Fruit fly (Drosophila melanogaster) whole organism, embryonic: ENCODE results near the gene Grip84.

Source experiments
- BtbVII ChIP-seq: fragments of 200-800 bp; sonication (Bioruptor generic); optimal IDR thresholded peaks from 3 replicates; lab custom pipeline; 2017; ENCODE audit warnings: missing biosample characterization, mild to moderate bottlenecking, missing genetic modification characterization
- CG10147 ChIP-seq: fragments of 200-800 bp; sonication (Bioruptor generic); optimal IDR thresholded peaks from 2 replicates; lab custom pipeline; 2019; ENCODE audit warnings: missing biosample characterization, mild to moderate bottlenecking, missing genetic modification characterization, moderate library complexity
- CG1024 ChIP-seq: fragments of 200-800 bp; sonication (Bioruptor generic); IDR thresholded peaks from 2 replicates; pipeline ENCODE4 v1.3.6; 2022; ENCODE audit warnings: missing biosample characterization, missing genetic modification characterization
- CG11085 ChIP-seq: fragments of 200-800 bp; sonication (Bioruptor generic); IDR thresholded peaks from 2 replicates; pipeline ENCODE4 v1.3.6; 2022; ENCODE audit warnings: missing biosample characterization, missing genetic modification characterization
- CG11093 ChIP-seq: fragments of 200-800 bp; sonication (Bioruptor generic); IDR thresholded peaks from 3 replicates; pipeline ENCODE4 v1.3.6; 2022; ENCODE audit warnings: missing biosample characterization, missing genetic modification characterization
- CG12155 ChIP-seq: fragments of 200-800 bp; sonication (Bioruptor generic); optimal IDR thresholded peaks from 3 replicates; lab custom pipeline; 2016; ENCODE audit warnings: missing biosample characterization, missing genetic modification characterization
- CG12299 ChIP-seq: fragments of 200-800 bp; sonication (Bioruptor generic); optimal IDR thresholded peaks from 2 replicates; lab custom pipeline; 2018; ENCODE audit warnings: missing biosample characterization, mild to moderate bottlenecking, missing genetic modification characterization
- CG13894 ChIP-seq: fragments of 200-800 bp; sonication (Bioruptor generic); optimal IDR thresholded peaks from 3 replicates; lab custom pipeline; 2018; ENCODE audit warnings: missing biosample characterization, mild to moderate bottlenecking, missing genetic modification characterization, moderate library complexity
- CG14050 ChIP-seq: fragments of 200-800 bp; sonication (Bioruptor generic); IDR thresholded peaks from 3 replicates; pipeline ENCODE4 v1.3.6; 2022; ENCODE audit warnings: missing biosample characterization, missing genetic modification characterization
- CG18476 ChIP-seq: fragments of 200-800 bp; sonication (Bioruptor generic); optimal IDR thresholded peaks from 2 replicates; lab custom pipeline; 2016; ENCODE audit warnings: missing biosample characterization, mild to moderate bottlenecking, missing genetic modification characterization
- CG18599 ChIP-seq: fragments of 200-800 bp; sonication (Bioruptor generic); optimal IDR thresholded peaks from 3 replicates; lab custom pipeline; 2017; ENCODE audit warnings: missing biosample characterization, missing genetic modification characterization, mild to moderate bottlenecking, moderate library complexity, missing genetic modification reagents
- CG2712 ChIP-seq: fragments of 200-800 bp; optimal IDR thresholded peaks from 3 replicates; lab custom pipeline; 2019; ENCODE audit warnings: missing biosample characterization, mild to moderate bottlenecking, missing genetic modification characterization, moderate library complexity
- CG32772 ChIP-seq: fragments of 200-800 bp; sonication (Bioruptor generic); IDR thresholded peaks from 2 replicates; pipeline ENCODE4 v1.3.6; 2022; ENCODE audit warnings: missing biosample characterization, missing genetic modification characterization
- CG34422 ChIP-seq: fragments of 200-800 bp; sonication (Bioruptor generic); IDR thresholded peaks from 3 replicates; pipeline ENCODE4 v1.3.6; 2022; ENCODE audit warnings: missing biosample characterization, missing genetic modification characterization
- CG3995 ChIP-seq: fragments of 200-800 bp; sonication (Bioruptor generic); optimal IDR thresholded peaks from 3 replicates; lab custom pipeline; 2016; ENCODE audit warnings: missing biosample characterization, missing genetic modification characterization
- CG4404 ChIP-seq: fragments of 200-800 bp; sonication (Bioruptor generic); IDR thresholded peaks from 2 replicates; pipeline ENCODE4 v1.3.6; 2022; ENCODE audit warnings: missing biosample characterization, missing genetic modification characterization
- CG4707 ChIP-seq: fragments of 200-800 bp; sonication (Bioruptor generic); optimal IDR thresholded peaks from 2 replicates; lab custom pipeline; 2018; ENCODE audit warnings: missing biosample characterization, mild to moderate bottlenecking, missing genetic modification characterization, moderate library complexity
- CG6654 ChIP-seq: fragments of 200-800 bp; sonication (Bioruptor generic); optimal IDR thresholded peaks from 2 replicates; lab custom pipeline; 2017; ENCODE audit warnings: missing biosample characterization, mild to moderate bottlenecking, missing genetic modification characterization
- CG7839 ChIP-seq: fragments of 200-800 bp; sonication (Bioruptor generic); optimal IDR thresholded peaks from 3 replicates; lab custom pipeline; 2018; ENCODE audit warnings: missing biosample characterization, mild to moderate bottlenecking, missing genetic modification characterization, moderate library complexity
- Dbx ChIP-seq: fragments of 200-800 bp; sonication (Bioruptor generic); IDR thresholded peaks from 3 replicates; pipeline ENCODE4 v1.3.6; 2022; ENCODE audit warnings: missing biosample characterization, missing genetic modification characterization
- Dll ChIP-seq: fragments of 200-800 bp; sonication (Bioruptor generic); IDR thresholded peaks from 4 replicates; pipeline ENCODE4 v1.3.6; 2022; ENCODE audit warnings: missing biosample characterization, missing genetic modification characterization; ENCODE audit not compliant: partially characterized antibody
- H15 ChIP-seq: fragments of 200-800 bp; sonication (Bioruptor generic); IDR thresholded peaks from 3 replicates; pipeline ENCODE4 v1.3.6; 2022; ENCODE audit warnings: missing biosample characterization, missing genetic modification characterization
- Lim3 ChIP-seq: fragments of 200-800 bp; sonication (Bioruptor generic); IDR thresholded peaks from 2 replicates; pipeline ENCODE4 v1.3.6; 2022; ENCODE audit warnings: missing biosample characterization, missing genetic modification characterization
- NC2α ChIP-seq: fragments of 200-800 bp; sonication (Bioruptor generic); optimal IDR thresholded peaks from 2 replicates; lab custom pipeline; 2016; ENCODE audit warnings: missing biosample characterization, missing genetic modification characterization
- NfI ChIP-seq: fragments of 200-800 bp; sonication (Bioruptor generic); optimal IDR thresholded peaks from 3 replicates; lab custom pipeline; 2018; ENCODE audit warnings: missing biosample characterization, mild to moderate bottlenecking, missing genetic modification characterization, moderate library complexity
- Opbp ChIP-seq: fragments of 200-800 bp; sonication (Bioruptor generic); IDR thresholded peaks from 3 replicates; pipeline ENCODE4 v1.3.6; 2022; ENCODE audit warnings: missing biosample characterization, missing genetic modification characterization; ENCODE audit not compliant: partially characterized antibody
- Six4 ChIP-seq: fragments of 200-800 bp; sonication (Bioruptor generic); optimal IDR thresholded peaks from 2 replicates; lab custom pipeline; 2016; ENCODE audit warnings: missing biosample characterization, missing genetic modification characterization
- ac ChIP-seq: fragments of 200-800 bp; sonication (Bioruptor generic); optimal IDR thresholded peaks from 3 replicates; lab custom pipeline; 2017; ENCODE audit warnings: missing biosample characterization, mild to moderate bottlenecking, missing genetic modification characterization
- ara ChIP-seq: fragments of 200-800 bp; sonication (Bioruptor generic); IDR thresholded peaks from 2 replicates; pipeline ENCODE4 v1.3.6; 2022; ENCODE audit warnings: missing biosample characterization, missing genetic modification characterization
- croc ChIP-seq: fragments of 200-800 bp; sonication (Bioruptor generic); conservative IDR thresholded peaks from 3 replicates; pipeline ENCODE4 v1.3.6; 2022; ENCODE audit warnings: missing biosample characterization, missing genetic modification characterization
- crp ChIP-seq, 2 experiments: fragments of 200-800 bp; sonication (Bioruptor generic); optimal IDR thresholded peaks; 2 replicates in 1 of 2; 3 replicates in 1 of 2; lab custom pipeline; 2017; ENCODE audit warnings: missing biosample characterization in 2 of 2, missing genetic modification characterization in 2 of 2, mild to moderate bottlenecking in 1 of 2, moderate library complexity in 1 of 2
- disco-r ChIP-seq: fragments of 200-800 bp; sonication (Bioruptor generic); optimal IDR thresholded peaks from 2 replicates; lab custom pipeline; 2016; ENCODE audit warnings: missing biosample characterization, missing genetic modification characterization
- dmrt11E ChIP-seq: fragments of 200-800 bp; sonication (Bioruptor generic); optimal IDR thresholded peaks from 3 replicates; lab custom pipeline; 2018; ENCODE audit warnings: missing biosample characterization, mild to moderate bottlenecking, missing genetic modification characterization, moderate library complexity
- en ChIP-seq: fragments of 200-800 bp; sonication (Bioruptor generic); optimal IDR thresholded peaks from 2 replicates; lab custom pipeline; 2016; ENCODE audit warnings: missing biosample characterization, missing genetic modification characterization
- fd64A ChIP-seq: fragments of 200-800 bp; sonication (Bioruptor generic); optimal IDR thresholded peaks from 3 replicates; lab custom pipeline; 2018; ENCODE audit warnings: missing biosample characterization, mild to moderate bottlenecking, missing genetic modification characterization
- hb ChIP-seq: fragments of 200-800 bp; sonication (Bioruptor generic); IDR thresholded peaks from 3 replicates; pipeline ENCODE4 v1.3.6; 2022; ENCODE audit warnings: missing biosample characterization, missing genetic modification characterization; ENCODE audit not compliant: partially characterized antibody
- jigr1 ChIP-seq: fragments of 200-800 bp; sonication (Bioruptor generic); IDR thresholded peaks from 3 replicates; pipeline ENCODE4 v1.3.6; 2022; ENCODE audit warnings: missing biosample characterization, missing genetic modification characterization
- jumu ChIP-seq: fragments of 200-800 bp; sonication (Bioruptor generic); optimal IDR thresholded peaks from 3 replicates; lab custom pipeline; 2016; ENCODE audit warnings: missing biosample characterization, missing genetic modification characterization
- luna ChIP-seq: fragments of 200-800 bp; sonication (Bioruptor generic); optimal IDR thresholded peaks from 2 replicates; lab custom pipeline; 2016; ENCODE audit warnings: missing biosample characterization, missing genetic modification characterization
- mirr ChIP-seq: fragments of 200-800 bp; sonication (Bioruptor generic); optimal IDR thresholded peaks from 3 replicates; lab custom pipeline; 2018; ENCODE audit warnings: missing biosample characterization, mild to moderate bottlenecking, missing genetic modification characterization
- oc ChIP-seq: fragments of 200-800 bp; sonication (Bioruptor generic); optimal IDR thresholded peaks from 2 replicates; lab custom pipeline; 2018; ENCODE audit warnings: missing biosample characterization, mild to moderate bottlenecking, missing genetic modification characterization, moderate library complexity
- odd ChIP-seq: fragments of 200-800 bp; sonication (Bioruptor generic); optimal IDR thresholded peaks from 2 replicates; lab custom pipeline; 2017; ENCODE audit warnings: missing biosample characterization, mild to moderate bottlenecking, missing genetic modification characterization
- otp ChIP-seq: fragments of 200-800 bp; sonication (Bioruptor generic); IDR thresholded peaks from 3 replicates; pipeline ENCODE4, ENCODE4 v1.3.6; 2022; ENCODE audit warnings: missing biosample characterization, missing genetic modification characterization
- pb ChIP-seq: fragments of 200-800 bp; sonication (Bioruptor generic); optimal IDR thresholded peaks from 3 replicates; lab custom pipeline; 2016; ENCODE audit warnings: missing biosample characterization, missing genetic modification characterization
- phol ChIP-seq: fragments of 200-800 bp; sonication (Bioruptor generic); optimal IDR thresholded peaks from 3 replicates; lab custom pipeline; 2018; ENCODE audit warnings: missing biosample characterization, mild to moderate bottlenecking, missing genetic modification characterization, moderate library complexity
- ranshi ChIP-seq: fragments of 200-800 bp; sonication (Bioruptor generic); IDR thresholded peaks from 2 replicates; pipeline ENCODE4 v1.3.6; 2022; ENCODE audit warnings: missing biosample characterization, missing genetic modification characterization
- sna ChIP-seq: fragments of 200-800 bp; sonication (Bioruptor generic); IDR thresholded peaks from 2 replicates; pipeline ENCODE4 v1.3.6; 2022; ENCODE audit warnings: missing biosample characterization, missing genetic modification characterization; ENCODE audit not compliant: partially characterized antibody
- sr ChIP-seq: fragments of 200-800 bp; sonication (Bioruptor generic); IDR thresholded peaks from 3 replicates; pipeline ENCODE4 v1.3.6; 2022; ENCODE audit warnings: missing biosample characterization, missing genetic modification characterization
- trh ChIP-seq: fragments of 200-800 bp; sonication (Bioruptor generic); optimal IDR thresholded peaks from 2 replicates; lab custom pipeline; 2016; ENCODE audit warnings: missing biosample characterization, missing genetic modification characterization
- twi ChIP-seq: fragments of 200-800 bp; optimal IDR thresholded peaks from 2 replicates; lab custom pipeline; 2019; ENCODE audit warnings: missing biosample characterization, mild to moderate bottlenecking, missing genetic modification characterization, moderate library complexity
- zf30C ChIP-seq: fragments of 200-800 bp; sonication (Bioruptor generic); optimal IDR thresholded peaks from 3 replicates; lab custom pipeline; 2018; ENCODE audit warnings: missing biosample characterization, mild to moderate bottlenecking, missing genetic modification characterization

The Grip84 gene

DNA sequence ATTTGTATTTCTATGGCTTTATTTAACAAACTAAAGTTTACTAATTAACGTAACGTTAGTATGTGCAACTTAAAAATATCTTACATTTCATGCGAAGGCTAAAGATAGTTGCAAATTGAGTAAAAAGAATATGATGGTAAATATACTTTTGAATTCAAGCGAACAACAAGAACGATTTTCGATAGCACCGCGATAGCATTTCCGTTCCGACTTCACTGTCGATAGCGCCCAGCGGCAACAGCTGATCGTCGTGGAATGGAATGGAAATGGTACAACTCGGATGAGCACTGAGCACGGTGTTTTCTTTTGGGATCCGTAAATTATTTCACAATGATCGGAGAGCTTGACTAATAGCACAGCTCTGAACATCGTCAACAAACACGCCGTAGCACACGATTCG lies 47.9 kb upstream of the Grip84 start (continued):
- peak; percentile 53 for TF ChIP-seq fd64A
- TF ChIP-seq Dbx (GFP tag; lab: Robert Waterston, UW) = no peak
- TF ChIP-seq CG34422 (GFP tag; lab: Robert Waterston, UW) = no peak; the same call in 2 of the 3 replicates
- no peak for TF ChIP-seq hb (GFP tag; lab: Robert Waterston, UW)
- TF ChIP-seq dmrt11E (tag; lab: Kevin White, UChicago) = peak; percentile 11
- no peak for TF ChIP-seq CG4404 (GFP tag; lab: Robert Waterston, UW)
- TF ChIP-seq Six4 = no peak
- peak; percentile 51 for TF ChIP-seq CG2712
- TF ChIP-seq odd (GFP tag; lab: Kevin White, UChicago) = peak; percentile 70
- TF ChIP-seq CG4707 (GFP tag; lab: Kevin White, UChicago) = peak; percentile 63
- no peak for TF ChIP-seq disco-r (GFP tag; lab: Kevin White, UChicago)
- peak; percentile 59 for TF ChIP-seq BtbVII (GFP tag; lab: Kevin White, UChicago)
- TF ChIP-seq sna (GFP tag; lab: Robert Waterston, UW) = no peak
- no peak for TF ChIP-seq CG18599 (GFP tag; lab: Kevin White, UChicago)
- no peak for TF ChIP-seq ara (GFP tag; lab: Robert Waterston, UW)
- TF ChIP-seq en (GFP tag; lab: Kevin White, UChicago) = no peak
- TF ChIP-seq twi (tag; lab: Kevin White, UChicago) = no peak
- TF ChIP-seq otp (GFP tag; lab: Robert Waterston, UW) = peak; percentile 59; the same call in 1 of the 3 replicates
- TF ChIP-seq CG6654 (GFP tag; lab: Kevin White, UChicago) = no peak
- peak; percentile 28 to 89 for TF ChIP-seq crp (GFP tag; optimal IDR thresholded peaks at IDR 0.05; lab: Kevin White, UChicago)
- no peak for TF ChIP-seq CG12155
- TF ChIP-seq CG12299 (tag; lab: Kevin White, UChicago) = peak; percentile 43
- no peak for TF ChIP-seq CG11085 (GFP tag; lab: Robert Waterston, UW)
- TF ChIP-seq mirr (GFP tag; lab: Kevin White, UChicago) = peak; percentile 89
- TF ChIP-seq trh = no peak
- TF ChIP-seq croc (GFP tag; lab: Robert Waterston, UW) = no peak
- TF ChIP-seq CG3995 = peak; percentile 37
- no peak for TF ChIP-seq CG7839 (tag; lab: Kevin White, UChicago)
- TF ChIP-seq NC2α (GFP tag; lab: Kevin White, UChicago) = no peak
- peak; percentile 31 for TF ChIP-seq phol (tag; lab: Kevin White, UChicago)
- no peak for TF ChIP-seq CG32772 (GFP tag; lab: Robert Waterston, UW)
- no peak for TF ChIP-seq luna
- TF ChIP-seq CG10147 = peak; percentile 58
- TF ChIP-seq Dll = peak; percentile 53; the same call in 1 of the 4 replicates
- TF ChIP-seq CG13894 (tag; lab: Kevin White, UChicago) = no peak
- TF ChIP-seq Opbp (GFP tag; lab: Robert Waterston, UW) = peak; percentile 17; the same call in 1 of the 3 replicates
- TF ChIP-seq CG11093 (GFP tag; lab: Robert Waterston, UW) = no peak
- TF ChIP-seq jigr1 = no peak
- no peak; the same call in 1 of the 2 replicates for TF ChIP-seq ranshi (GFP tag; lab: Robert Waterston, UW)
- TF ChIP-seq CG1024 = peak; percentile 44; the same call in 1 of the 2 replicates
- TF ChIP-seq zf30C (GFP tag; lab: Kevin White, UChicago) = no peak
- no peak for TF ChIP-seq CG14050
- TF ChIP-seq sr (GFP tag; lab: Robert Waterston, UW) = no peak
- no peak for TF ChIP-seq ac (GFP tag; lab: Kevin White, UChicago)
- no peak for TF ChIP-seq H15
- TF ChIP-seq CG18476 (GFP tag; lab: Kevin White, UChicago) = no peak
- peak; percentile 78 for TF ChIP-seq NfI
- no peak for TF ChIP-seq jumu (GFP tag; lab: Kevin White, UChicago)
- TF ChIP-seq pb (GFP tag; lab: Kevin White, UChicago) = peak; percentile 57
- no peak for TF ChIP-seq Lim3
- TF ChIP-seq oc (tag; lab: Kevin White, UChicago) = no peak
